Worm (Caenorhabditis elegans): ENCODE results near the gene T22F3.7.

DNA sequence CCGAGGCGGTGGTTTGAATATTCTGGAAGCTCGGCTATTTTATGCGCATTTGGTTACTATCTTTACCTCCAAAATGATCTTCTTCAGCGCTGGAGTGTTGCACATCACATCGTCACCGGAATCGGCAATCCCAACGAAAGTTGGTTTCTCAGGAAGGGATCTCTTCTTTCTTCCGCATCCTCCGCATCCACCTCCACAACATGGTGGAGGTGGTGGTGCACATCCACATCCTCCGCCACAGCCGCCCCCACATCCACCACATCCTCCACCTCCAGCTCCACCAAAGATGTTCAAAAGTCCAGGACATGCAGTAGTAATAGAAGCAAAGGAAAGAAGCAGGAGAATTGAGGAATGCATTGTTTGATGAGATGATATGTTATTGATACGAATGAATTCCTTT lies 43.0 kb downstream of the T22F3.7 start, which contains the start of gene grl-31:
- TF ChIP-seq tra-4 (tag; optimal IDR thresholded peaks at IDR 0.05) (no peak), hmg-4 (GFP tag; optimal IDR thresholded peaks at IDR 0.05) (no peak), scrt-1 (GFP tag; IDR thresholded peaks at IDR 0.05) (no peak), hnd-1 (tag; optimal IDR thresholded peaks at IDR 0.05) (no peak), ama-1 (optimal IDR thresholded peaks at IDR 0.05) (no peak), flt-1 (GFP tag; IDR thresholded peaks at IDR 0.05) (no peak), B0310.2 (tag; optimal IDR thresholded peaks at IDR 0.05) (no peak), ceh-13 (GFP tag; optimal IDR thresholded peaks at IDR 0.05) (no peak), F13C5.2 (tag; optimal IDR thresholded peaks at IDR 0.05) (no peak), tbx-11 (GFP tag; IDR thresholded peaks at IDR 0.05) (no peak), aly-1 (tag; optimal IDR thresholded peaks at IDR 0.05) (no peak), tbx-37 (GFP tag; conservative IDR thresholded peaks at IDR 0.05) (no peak)
